Worm (Caenorhabditis elegans) whole organism, late embryonic: Measurements from ENCODE around the gene cyp-13A11.

Experiments
- ahr-1 ChIP-seq: sonication (generic microtip); optimal IDR thresholded peaks from 2 replicates; lab custom pipeline; 2016; ENCODE audit warnings: missing genetic modification characterization, missing compliant biosample characterization
- ceh-22 ChIP-seq: sonication (generic microtip); optimal IDR thresholded peaks from 2 replicates; lab custom pipeline; 2017; ENCODE audit warnings: missing biosample characterization, missing genetic modification characterization
- ceh-31 ChIP-seq: sonication (generic microtip); optimal IDR thresholded peaks from 2 replicates; lab custom pipeline; 2016; ENCODE audit warnings: missing genetic modification characterization, missing compliant biosample characterization
- hlh-30 ChIP-seq: sonication (generic microtip); optimal IDR thresholded peaks from 2 replicates; lab custom pipeline; 2017; ENCODE audit warnings: antibody characterized with exemption, missing genetic modification characterization, missing compliant biosample characterization; ENCODE audit not compliant: insufficient read depth
- pha-4 ChIP-seq: fragments of 150-350 bp; optimal IDR thresholded peaks from 2 replicates; lab custom pipeline; 2018; ENCODE audit warnings: missing biosample characterization, missing genetic modification reagents, missing genetic modification characterization
- sox-2 ChIP-seq: fragments of 200-800 bp; sonication (Bioruptor generic); IDR thresholded peaks from 2 replicates; pipeline ENCODE4 v1.3.6; 2022; ENCODE audit warnings: missing genetic modification reagents, missing genetic modification characterization, missing compliant biosample characterization
- unc-55 ChIP-seq: sonication (generic microtip); optimal IDR thresholded peaks from 2 replicates; lab custom pipeline; 2017; ENCODE audit warnings: missing biosample characterization, missing genetic modification reagents, missing genetic modification characterization

DNA sequence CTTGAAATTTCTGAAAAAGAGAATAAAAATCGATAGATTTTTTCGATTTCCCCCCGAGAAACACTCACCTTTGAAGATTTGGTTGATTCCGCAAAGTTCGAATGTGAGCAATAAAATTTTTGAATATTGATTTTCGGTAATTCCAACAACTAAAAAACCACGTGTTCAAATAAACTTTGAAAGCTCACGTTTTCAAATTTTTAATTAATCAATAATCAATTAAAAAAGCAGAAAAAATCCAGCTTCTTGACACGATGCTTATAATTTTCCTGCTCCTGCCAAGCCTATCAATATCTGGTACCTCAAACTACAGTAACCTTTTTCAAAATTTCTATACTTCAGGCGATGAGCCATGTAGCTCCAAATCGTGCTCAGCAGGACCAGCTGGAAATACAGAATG is 33.4 kb upstream of the cyp-13A11 start, which contains the start of gene ZK1010.5:
- TF ChIP-seq unc-55 (GFP tag; lab: Kevin White, UChicago) (no peak), ceh-22 (tag; lab: Kevin White, UChicago) (no peak), sox-2 (GFP tag; lab: Robert Waterston, UW) (no peak), pha-4 (no peak), hlh-30 (tag; lab: Kevin White, UChicago) (no peak), ahr-1 (tag; lab: Kevin White, UChicago) (no peak), ceh-31 (tag; lab: Kevin White, UChicago) (no peak)
